Fruit fly (Drosophila melanogaster) whole organism, embryonic: ENCODE data around the gene CG46396.

Experiments used
- ATbp ChIP-seq: fragments of 200-800 bp; sonication (Bioruptor generic); optimal IDR thresholded peaks from 2 replicates; lab custom pipeline; 2017; ENCODE audit warnings: missing biosample characterization, mild to moderate bottlenecking, missing genetic modification characterization, missing genetic modification reagents
- Aef1 ChIP-seq: fragments of 200-800 bp; sonication (Bioruptor generic); IDR thresholded peaks from 3 replicates; pipeline ENCODE4 v1.3.6; 2022; ENCODE audit warnings: missing biosample characterization, missing genetic modification characterization
- Antp ChIP-seq: fragments of 200-800 bp; sonication (Bioruptor generic); optimal IDR thresholded peaks from 3 replicates; lab custom pipeline; 2016; ENCODE audit warnings: missing biosample characterization, missing genetic modification characterization
- Atf6 ChIP-seq: fragments of 200-800 bp; sonication (Bioruptor generic); IDR thresholded peaks from 2 replicates; pipeline ENCODE4 v1.3.6; 2022; ENCODE audit warnings: missing biosample characterization, missing genetic modification characterization
- B-H2 ChIP-seq: fragments of 200-800 bp; sonication (Bioruptor generic); optimal IDR thresholded peaks from 2 replicates; lab custom pipeline; 2018; ENCODE audit warnings: missing biosample characterization, mild to moderate bottlenecking, missing genetic modification characterization
- Blimp-1 ChIP-seq: fragments of 200-800 bp; sonication (Bioruptor generic); optimal IDR thresholded peaks from 3 replicates; lab custom pipeline; 2018; ENCODE audit warnings: missing biosample characterization, missing genetic modification characterization, mild to moderate bottlenecking, moderate library complexity, missing genetic modification reagents
- CG11456 ChIP-seq: fragments of 200-800 bp; sonication (Bioruptor generic); IDR thresholded peaks from 3 replicates; pipeline ENCODE4 v1.3.6; 2022; ENCODE audit warnings: missing biosample characterization, missing genetic modification characterization
- CG11504 ChIP-seq: fragments of 200-800 bp; sonication (Bioruptor generic); optimal IDR thresholded peaks from 3 replicates; lab custom pipeline; 2019; ENCODE audit warnings: missing biosample characterization, mild to moderate bottlenecking, missing genetic modification characterization, moderate library complexity
- CG13894 ChIP-seq: fragments of 200-800 bp; sonication (Bioruptor generic); optimal IDR thresholded peaks from 3 replicates; lab custom pipeline; 2018; ENCODE audit warnings: missing biosample characterization, mild to moderate bottlenecking, missing genetic modification characterization, moderate library complexity
- CG14014 ChIP-seq: fragments of 200-800 bp; sonication (Bioruptor generic); IDR thresholded peaks from 2 replicates; pipeline ENCODE4 v1.3.6; 2022; ENCODE audit warnings: missing biosample characterization, missing genetic modification characterization
- CG15514 ChIP-seq: fragments of 200-800 bp; sonication (Bioruptor generic); optimal IDR thresholded peaks from 3 replicates; lab custom pipeline; 2017; ENCODE audit warnings: missing biosample characterization, missing genetic modification characterization, mild to moderate bottlenecking, moderate library complexity, missing genetic modification reagents
- CG16813 ChIP-seq: fragments of 200-800 bp; sonication (Bioruptor generic); IDR thresholded peaks from 3 replicates; pipeline ENCODE4 v1.3.6; 2022; ENCODE audit warnings: missing biosample characterization, missing genetic modification characterization; ENCODE audit not compliant: partially characterized antibody
- CG16815 ChIP-seq: fragments of 200-800 bp; sonication (Bioruptor generic); optimal IDR thresholded peaks from 3 replicates; lab custom pipeline; 2017; ENCODE audit warnings: missing biosample characterization, mild to moderate bottlenecking, missing genetic modification characterization
- CG1832 ChIP-seq: fragments of 200-800 bp; sonication (Bioruptor generic); optimal IDR thresholded peaks from 2 replicates; lab custom pipeline; 2017; ENCODE audit warnings: missing biosample characterization, mild to moderate bottlenecking, missing genetic modification characterization, inconsistent platforms
- CG18619 ChIP-seq: fragments of 200-800 bp; sonication (Bioruptor generic); optimal IDR thresholded peaks from 3 replicates; lab custom pipeline; 2017; ENCODE audit warnings: missing biosample characterization, mild to moderate bottlenecking, missing genetic modification characterization
- CG4360 ChIP-seq: fragments of 200-800 bp; sonication (Bioruptor generic); IDR thresholded peaks from 2 replicates; pipeline ENCODE4 v1.3.6; 2022; ENCODE audit warnings: missing biosample characterization, missing genetic modification characterization
- CG5180 ChIP-seq: fragments of 200-800 bp; sonication (Bioruptor generic); optimal IDR thresholded peaks from 3 replicates; lab custom pipeline; 2017; ENCODE audit warnings: missing biosample characterization, missing genetic modification characterization, mild to moderate bottlenecking, moderate library complexity, missing genetic modification reagents
- CG9215 ChIP-seq: fragments of 200-800 bp; sonication (Bioruptor generic); IDR thresholded peaks from 2 replicates; pipeline ENCODE4 v1.3.6; 2022; ENCODE audit warnings: missing biosample characterization, missing genetic modification characterization
- Fer2 ChIP-seq: fragments of 200-800 bp; sonication (Bioruptor generic); optimal IDR thresholded peaks from 2 replicates; lab custom pipeline; 2018; ENCODE audit warnings: missing biosample characterization, mild to moderate bottlenecking, missing genetic modification characterization, moderate library complexity
- HLHmδ ChIP-seq: fragments of 200-800 bp; sonication (Bioruptor generic); optimal IDR thresholded peaks from 2 replicates; lab custom pipeline; 2018; ENCODE audit warnings: missing biosample characterization, mild to moderate bottlenecking, missing genetic modification characterization, moderate library complexity
- Hey ChIP-seq: fragments of 200-800 bp; sonication (Bioruptor generic); optimal IDR thresholded peaks from 3 replicates; lab custom pipeline; 2018; ENCODE audit warnings: missing biosample characterization, mild to moderate bottlenecking, missing genetic modification characterization
- MTF-1 ChIP-seq: fragments of 200-800 bp; sonication (Bioruptor generic); optimal IDR thresholded peaks from 2 replicates; lab custom pipeline; 2018; ENCODE audit warnings: missing biosample characterization, mild to moderate bottlenecking, missing genetic modification characterization, borderline replicate concordance
- Oaz ChIP-seq: fragments of 200-800 bp; sonication (Bioruptor generic); IDR thresholded peaks from 2 replicates; pipeline ENCODE4 v1.3.6; 2022; ENCODE audit warnings: missing biosample characterization, missing genetic modification characterization
- PHDP ChIP-seq: fragments of 200-800 bp; sonication (Bioruptor generic); optimal IDR thresholded peaks from 3 replicates; lab custom pipeline; 2018; ENCODE audit warnings: missing biosample characterization, mild to moderate bottlenecking, missing genetic modification characterization, moderate library complexity
- Sox102F ChIP-seq: fragments of 200-800 bp; sonication (Bioruptor generic); optimal IDR thresholded peaks from 2 replicates; lab custom pipeline; 2018; ENCODE audit warnings: missing biosample characterization, mild to moderate bottlenecking, missing genetic modification characterization, moderate library complexity
- Sry-δ ChIP-seq: fragments of 200-800 bp; sonication (Bioruptor generic); optimal IDR thresholded peaks from 2 replicates; lab custom pipeline; 2016; ENCODE audit warnings: missing biosample characterization, missing genetic modification characterization
- abd-A ChIP-seq: fragments of 200-800 bp; sonication (Bioruptor generic); optimal IDR thresholded peaks from 3 replicates; lab custom pipeline; 2019; ENCODE audit warnings: missing biosample characterization, mild to moderate bottlenecking, missing genetic modification characterization, moderate library complexity
- ase ChIP-seq: fragments of 200-800 bp; sonication (Bioruptor generic); IDR thresholded peaks from 3 replicates; pipeline ENCODE4 v1.3.6; 2022; ENCODE audit warnings: missing biosample characterization, missing genetic modification characterization
- chinmo ChIP-seq: fragments of 200-800 bp; sonication (Bioruptor generic); IDR thresholded peaks from 4 replicates; pipeline ENCODE4 v1.3.6; 2022; ENCODE audit warnings: missing biosample characterization, missing genetic modification characterization; ENCODE audit not compliant: partially characterized antibody
- ci ChIP-seq: fragments of 200-800 bp; sonication (Bioruptor generic); IDR thresholded peaks from 3 replicates; pipeline ENCODE4 v1.3.6; 2022; ENCODE audit warnings: missing biosample characterization, missing genetic modification characterization
- da ChIP-seq: fragments of 200-800 bp; sonication (Bioruptor generic); optimal IDR thresholded peaks from 2 replicates; lab custom pipeline; 2016; ENCODE audit warnings: missing biosample characterization, missing genetic modification characterization
- dati ChIP-seq: fragments of 200-800 bp; sonication (Bioruptor generic); IDR thresholded peaks from 2 replicates; pipeline ENCODE4 v1.3.6; 2022; ENCODE audit warnings: missing biosample characterization, missing genetic modification characterization
- dimm ChIP-seq: fragments of 200-800 bp; sonication (Bioruptor generic); IDR thresholded peaks from 2 replicates; pipeline ENCODE4 v1.3.6; 2022; ENCODE audit warnings: missing biosample characterization, missing genetic modification characterization
- fd96Cb ChIP-seq: fragments of 200-800 bp; sonication (Bioruptor generic); optimal IDR thresholded peaks from 2 replicates; lab custom pipeline; 2018; ENCODE audit warnings: missing biosample characterization, mild to moderate bottlenecking, missing genetic modification characterization, moderate library complexity
- kni ChIP-seq: fragments of 200-800 bp; sonication (Bioruptor generic); optimal IDR thresholded peaks from 3 replicates; lab custom pipeline; 2017; ENCODE audit warnings: mild to moderate bottlenecking, missing biosample characterization, missing genetic modification reagents, missing genetic modification characterization
- onecut ChIP-seq: fragments of 200-800 bp; sonication (Bioruptor generic); IDR thresholded peaks from 2 replicates; pipeline ENCODE4 v1.3.6; 2022; ENCODE audit warnings: missing biosample characterization, missing genetic modification characterization
- psq ChIP-seq: fragments of 200-800 bp; sonication (Bioruptor generic); optimal IDR thresholded peaks from 2 replicates; lab custom pipeline; 2017; ENCODE audit warnings: missing biosample characterization, missing genetic modification characterization
- sd ChIP-seq: fragments of 200-800 bp; sonication (Bioruptor generic); optimal IDR thresholded peaks from 3 replicates; lab custom pipeline; 2018; ENCODE audit warnings: missing biosample characterization, mild to moderate bottlenecking, missing genetic modification characterization, moderate library complexity
- so ChIP-seq: fragments of 200-800 bp; sonication (Bioruptor generic); IDR thresholded peaks from 3 replicates; pipeline ENCODE4 v1.3.6; 2022; ENCODE audit warnings: missing biosample characterization, missing genetic modification characterization
- sr ChIP-seq: fragments of 200-800 bp; sonication (Bioruptor generic); IDR thresholded peaks from 3 replicates; pipeline ENCODE4 v1.3.6; 2022; ENCODE audit warnings: missing biosample characterization, missing genetic modification characterization
- tll ChIP-seq, 2 experiments: fragments of 200-800 bp in 1 of 2; fragments of >200 bp in 1 of 2; sonication (Bioruptor generic) in 1 of 2; optimal IDR thresholded peaks; 2 replicates each; lab custom pipeline; 2017 to 2019; ENCODE audit warnings: missing biosample characterization in 2 of 2, missing genetic modification characterization in 2 of 2, mild to moderate bottlenecking in 1 of 2, moderate library complexity in 1 of 2
- vvl ChIP-seq: fragments of 200-800 bp; sonication (Bioruptor generic); IDR thresholded peaks from 2 replicates; pipeline ENCODE4 v1.3.6; 2022; ENCODE audit warnings: missing biosample characterization, missing genetic modification characterization
- zf30C ChIP-seq: fragments of 200-800 bp; sonication (Bioruptor generic); optimal IDR thresholded peaks from 3 replicates; lab custom pipeline; 2018; ENCODE audit warnings: missing biosample characterization, mild to moderate bottlenecking, missing genetic modification characterization

Gene CG46396

DNA sequence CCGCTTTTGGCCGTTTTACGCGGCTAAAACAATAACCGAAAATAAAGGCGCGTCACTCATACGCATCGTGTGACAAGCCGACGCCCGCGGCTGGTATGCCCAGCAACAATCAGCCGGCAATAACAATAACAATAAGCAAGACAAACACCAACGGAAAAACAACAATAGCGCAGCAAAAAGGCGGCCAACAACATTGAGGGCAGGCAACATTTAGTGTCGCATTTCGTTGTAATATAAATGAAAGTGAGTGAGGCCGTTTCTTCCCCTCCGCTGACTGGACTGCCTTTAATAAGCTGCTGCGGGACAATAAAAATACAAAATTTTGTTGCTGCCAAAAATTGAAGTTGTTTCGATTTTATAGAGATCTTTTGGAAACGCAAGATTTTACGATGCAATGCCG, 6.7 kb upstream of the CG46396 start:
- TF ChIP-seq CG11504 (peak; percentile 53), Blimp-1 (GFP tag; lab: Kevin White, UChicago) (peak; percentile 82), sd (peak; percentile 72), ci (GFP tag; lab: Robert Waterston, UW) (peak; percentile 47; the same call in 1 of the 3 replicates), kni (GFP tag; lab: Kevin White, UChicago) (peak; percentile 46), abd-A (tag; lab: Kevin White, UChicago) (peak; percentile 16), CG9215 (GFP tag; lab: Robert Waterston, UW) (no peak), chinmo (0 out of 4 replicates have a peak, but pooled peaks have one; percentile 49), PHDP (tag; lab: Kevin White, UChicago) (no peak), Sox102F (GFP tag; lab: Kevin White, UChicago) (peak; percentile 0)

DNA sequence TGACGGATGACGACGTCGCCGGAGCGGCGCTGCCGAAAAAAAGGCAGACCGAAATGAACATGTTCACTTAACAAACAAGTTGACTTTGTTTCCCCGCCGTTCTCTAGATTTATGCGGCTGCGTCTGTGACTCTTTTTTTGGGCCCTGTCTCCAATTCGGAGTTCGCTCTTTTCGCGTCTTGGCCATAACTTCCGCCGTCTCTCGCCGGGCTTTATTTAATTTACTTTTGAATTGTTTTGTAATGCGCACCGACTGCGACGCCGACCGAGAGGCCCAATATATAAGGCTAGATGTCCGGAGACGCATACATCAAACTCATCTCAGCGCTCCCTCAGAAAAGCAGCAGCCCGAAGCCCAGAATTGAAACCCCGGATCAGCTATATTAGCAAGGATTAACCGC, 5.0 kb upstream of the CG46396 start, which contains the start of gene Osi14:
TSS of gene Osi14 (plus strand) at position 301 of the 400 bp plus-strand sequence.
- TF ChIP-seq chinmo (0 out of 4 replicates have a peak, but pooled peaks have one; percentile 72), zf30C (GFP tag; lab: Kevin White, UChicago) (no peak)

DNA sequence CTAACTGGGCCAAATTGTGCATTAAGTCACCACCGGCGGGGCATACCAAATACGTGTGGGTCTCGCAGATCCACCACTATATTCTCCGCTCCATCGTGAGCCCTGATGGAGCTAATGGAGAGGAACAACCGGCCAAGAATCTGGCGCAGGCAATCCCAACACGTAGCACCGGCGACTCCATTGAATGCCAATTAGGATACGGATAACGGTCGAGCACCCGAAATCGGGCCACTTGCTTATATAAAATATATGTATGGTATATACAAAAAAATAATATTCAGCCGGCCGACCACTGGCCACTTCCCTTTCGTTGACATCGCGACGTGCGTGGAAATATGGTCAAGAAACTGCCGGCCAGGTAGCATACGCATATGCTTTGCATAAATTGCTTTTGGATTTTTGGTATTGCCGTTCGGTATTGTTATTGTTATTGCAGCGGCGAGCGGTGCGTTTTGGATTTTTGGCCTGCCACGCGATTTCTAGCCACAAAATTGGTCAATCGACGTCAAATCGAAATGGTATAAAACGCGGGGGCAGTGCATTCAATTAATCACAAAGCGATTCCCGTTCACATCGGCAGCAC, 2.5 kb upstream of the CG46396 start, which contains the start of gene Osi15:
TSS of gene Osi15 (plus strand) at position 548 of the 583 bp plus-strand sequence.
- no peak for TF ChIP-seq CG4360 (GFP tag; lab: Robert Waterston, UW)
- TF ChIP-seq sr = 0 out of 3 replicates have a peak, but pooled peaks have one; percentile 21
- no peak for TF ChIP-seq Antp (GFP tag; lab: Kevin White, UChicago)
- no peak for TF ChIP-seq Aef1 (GFP tag; lab: Robert Waterston, UW)
- TF ChIP-seq dimm (GFP tag; lab: Robert Waterston, UW) = no peak
- TF ChIP-seq Oaz (GFP tag; lab: Robert Waterston, UW) = no peak
- TF ChIP-seq B-H2 (GFP tag; lab: Kevin White, UChicago) = no peak
- peak; percentile 42 for TF ChIP-seq CG13894 (tag; lab: Kevin White, UChicago)
- TF ChIP-seq ase (GFP tag; lab: Robert Waterston, UW) = no peak
- no peak for TF ChIP-seq dati (GFP tag; lab: Robert Waterston, UW)
- no peak for TF ChIP-seq ATbp (GFP tag; lab: Kevin White, UChicago)
- TF ChIP-seq Sry-δ = no peak
- TF ChIP-seq kni (GFP tag; lab: Kevin White, UChicago) = peak; percentile 83
- no peak for TF ChIP-seq Fer2 (tag; lab: Kevin White, UChicago)
- TF ChIP-seq tll (GFP tag; optimal IDR thresholded peaks at IDR 0.05; lab: Kevin White, UChicago) = no peak
- no peak for TF ChIP-seq CG15514 (GFP tag; lab: Kevin White, UChicago)
- TF ChIP-seq fd96Cb (tag; lab: Kevin White, UChicago) = no peak
- TF ChIP-seq CG18619 (GFP tag; lab: Kevin White, UChicago) = no peak
- TF ChIP-seq CG1832 = no peak
- TF ChIP-seq HLHmδ (GFP tag; lab: Kevin White, UChicago) = no peak
- TF ChIP-seq CG14014 = no peak
- TF ChIP-seq Atf6 (GFP tag; lab: Robert Waterston, UW) = no peak
- TF ChIP-seq psq = no peak
- no peak for TF ChIP-seq CG16813
- no peak for TF ChIP-seq Hey (tag; lab: Kevin White, UChicago)
- TF ChIP-seq MTF-1 (GFP tag; lab: Kevin White, UChicago) = no peak
- TF ChIP-seq vvl (GFP tag; lab: Robert Waterston, UW) = peak; percentile 91
- peak; percentile 61 for TF ChIP-seq Blimp-1 (GFP tag; lab: Kevin White, UChicago)
- no peak for TF ChIP-seq CG16815 (GFP tag; lab: Kevin White, UChicago)
- TF ChIP-seq da (GFP tag; lab: Kevin White, UChicago) = no peak
- no peak for TF ChIP-seq CG5180 (GFP tag; lab: Kevin White, UChicago)
- TF ChIP-seq so (GFP tag; lab: Robert Waterston, UW) = no peak
- no peak for TF ChIP-seq CG11456 (GFP tag; lab: Robert Waterston, UW)
- TF ChIP-seq onecut = no peak
- TF ChIP-seq, all 482 proteins: peak for 5
